Worm (Caenorhabditis elegans): ENCODE data around the gene lipl-7.

ce11 chrIV:10197317-10197867 is 44.2 kb downstream of the lipl-7 start, which contains the start of gene gon-4:
- TF ChIP-seq pha-4 (tag; optimal IDR thresholded peaks at IDR 0.05), result no peak
- TF ChIP-seq che-1 (tag; optimal IDR thresholded peaks at IDR 0.05), result no peak
- no peak for TF ChIP-seq nhr-232 (tag; optimal IDR thresholded peaks at IDR 0.05)
- no peak for TF ChIP-seq pros-1 (tag; optimal IDR thresholded peaks at IDR 0.05)
- no peak for TF ChIP-seq ama-1 (optimal IDR thresholded peaks at IDR 0.05)
- TF ChIP-seq rnt-1 (tag; optimal IDR thresholded peaks at IDR 0.05), result no peak
- no peak for TF ChIP-seq syd-9 (tag; optimal IDR thresholded peaks at IDR 0.05)
- TF ChIP-seq tbx-2 (tag; optimal IDR thresholded peaks at IDR 0.05), result no peak
- TF ChIP-seq fax-1 (tag; optimal IDR thresholded peaks at IDR 0.05), result no peak
- TF ChIP-seq ceh-18 (tag; optimal IDR thresholded peaks at IDR 0.05), result no peak
- TF ChIP-seq nfya-1 (tag; optimal IDR thresholded peaks at IDR 0.05), result no peak
- no peak for TF ChIP-seq pag-3 (tag; optimal IDR thresholded peaks at IDR 0.05; ENCODE audit: borderline replicate concordance)
- no peak for TF ChIP-seq sox-4 (tag; optimal IDR thresholded peaks at IDR 0.05)
